Worm (Caenorhabditis elegans): ENCODE measurements around the gene fbxc-48.

fbxc-48 gene

DNA sequence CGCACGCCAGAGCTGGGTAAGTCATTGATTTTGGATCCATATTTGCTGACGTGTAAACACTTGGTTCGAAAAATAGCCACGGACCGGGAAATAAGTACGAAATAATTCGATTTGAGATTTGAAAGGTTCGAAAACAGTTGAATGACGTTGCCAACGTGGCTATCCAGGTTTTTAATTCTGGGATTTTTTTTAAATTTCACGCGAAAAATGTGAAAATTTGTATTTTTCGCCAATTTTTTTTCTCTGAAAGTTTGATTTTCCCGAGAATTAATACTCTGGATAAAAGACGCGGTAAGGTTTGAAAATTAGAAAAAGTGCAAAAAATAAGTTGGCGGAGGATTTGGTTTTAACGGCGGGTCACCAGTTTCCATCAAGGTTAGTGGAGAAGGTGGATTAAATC is at the start of gene fbxc-48:
TSS of gene fbxc-48 (minus strand) at position 101 of the 400 bp plus-strand sequence.
- TF ChIP-seq daf-12 (tag; optimal IDR thresholded peaks at IDR 0.05) = no peak
- TF ChIP-seq mdl-1 (tag; optimal IDR thresholded peaks at IDR 0.05) = no peak
- TF ChIP-seq nhr-12 (tag; optimal IDR thresholded peaks at IDR 0.05) = no peak
- TF ChIP-seq egl-5 (tag; optimal IDR thresholded peaks at IDR 0.05) = no peak
- TF ChIP-seq nhr-23 (tag; optimal IDR thresholded peaks at IDR 0.05) = no peak
- no peak for TF ChIP-seq pqm-1 (tag; optimal IDR thresholded peaks at IDR 0.05)
- TF ChIP-seq unc-62 (GFP tag; optimal IDR thresholded peaks at IDR 0.05) = no peak
- TF ChIP-seq nhr-237 (tag; optimal IDR thresholded peaks at IDR 0.05) = no peak
- TF ChIP-seq ceh-28 (tag; optimal IDR thresholded peaks at IDR 0.05) = no peak
- no peak for TF ChIP-seq ceh-16 (tag; optimal IDR thresholded peaks at IDR 0.05)
- TF ChIP-seq lsy-12 (tag; optimal IDR thresholded peaks at IDR 0.05) = no peak

ce11 chrII:788139-788538 is 47.4 kb upstream of the fbxc-48 start, which contains the start of gene F46F5.15:
F46F5.15 (plus strand) TSS chrII:788439.
- no peak for TF ChIP-seq elt-2 (tag; optimal IDR thresholded peaks at IDR 0.05)
- no peak for TF ChIP-seq ztf-4 (tag; optimal IDR thresholded peaks at IDR 0.05)
- no peak for TF ChIP-seq mdl-1 (tag; optimal IDR thresholded peaks at IDR 0.05)
- TF ChIP-seq lin-39 (tag; optimal IDR thresholded peaks at IDR 0.05) = no peak
- no peak for TF ChIP-seq ceh-9 (tag; optimal IDR thresholded peaks at IDR 0.05)
- no peak for TF ChIP-seq ama-1 (optimal IDR thresholded peaks at IDR 0.05)
- TF ChIP-seq snpc-4 (tag; optimal IDR thresholded peaks at IDR 0.05) = no peak
- TF ChIP-seq fos-1 (tag; optimal IDR thresholded peaks at IDR 0.05) = no peak
- no peak for TF ChIP-seq zag-1 (tag; optimal IDR thresholded peaks at IDR 0.05)
- TF ChIP-seq mml-1 (tag; optimal IDR thresholded peaks at IDR 0.05) = no peak
- TF ChIP-seq ZK546.5 (tag; optimal IDR thresholded peaks at IDR 0.05) = no peak
- TF ChIP-seq lin-15B (tag; optimal IDR thresholded peaks at IDR 0.05) = no peak
- TF ChIP-seq nhr-12 (tag; optimal IDR thresholded peaks at IDR 0.05) = no peak

ce11 chrII:786938-787337 is 46.2 kb upstream of the fbxc-48 start, which contains the start of gene F46F5.16:
F46F5.16 (plus strand) TSS chrII:787238.
- no peak for TF ChIP-seq eor-1 (tag; optimal IDR thresholded peaks at IDR 0.05)
- no peak for TF ChIP-seq ceh-82 (tag; optimal IDR thresholded peaks at IDR 0.05)
- TF ChIP-seq ZK546.5 (tag; optimal IDR thresholded peaks at IDR 0.05) = no peak
- no peak for TF ChIP-seq nhr-25 (tag; optimal IDR thresholded peaks at IDR 0.05)
- no peak for TF ChIP-seq nfya-1 (tag; optimal IDR thresholded peaks at IDR 0.05; ENCODE audit: insufficient read depth)
- no peak for TF ChIP-seq lin-15B (tag; optimal IDR thresholded peaks at IDR 0.05)
- TF ChIP-seq egl-27 (tag; optimal IDR thresholded peaks at IDR 0.05) = no peak
- TF ChIP-seq mml-1 (tag; optimal IDR thresholded peaks at IDR 0.05) = no peak
- no peak for TF ChIP-seq unc-62 (GFP tag; optimal IDR thresholded peaks at IDR 0.05)
- TF ChIP-seq nhr-76 (tag; optimal IDR thresholded peaks at IDR 0.05) = no peak
- no peak for TF ChIP-seq pqm-1 (tag; optimal IDR thresholded peaks at IDR 0.05)
- no peak for TF ChIP-seq elt-1 (tag; optimal IDR thresholded peaks at IDR 0.05)
- no peak for TF ChIP-seq ceh-9 (tag; optimal IDR thresholded peaks at IDR 0.05)
- TF ChIP-seq ceh-28 (tag; optimal IDR thresholded peaks at IDR 0.05) = no peak
- no peak for TF ChIP-seq fkh-10 (GFP tag; optimal IDR thresholded peaks at IDR 0.05)

DNA sequence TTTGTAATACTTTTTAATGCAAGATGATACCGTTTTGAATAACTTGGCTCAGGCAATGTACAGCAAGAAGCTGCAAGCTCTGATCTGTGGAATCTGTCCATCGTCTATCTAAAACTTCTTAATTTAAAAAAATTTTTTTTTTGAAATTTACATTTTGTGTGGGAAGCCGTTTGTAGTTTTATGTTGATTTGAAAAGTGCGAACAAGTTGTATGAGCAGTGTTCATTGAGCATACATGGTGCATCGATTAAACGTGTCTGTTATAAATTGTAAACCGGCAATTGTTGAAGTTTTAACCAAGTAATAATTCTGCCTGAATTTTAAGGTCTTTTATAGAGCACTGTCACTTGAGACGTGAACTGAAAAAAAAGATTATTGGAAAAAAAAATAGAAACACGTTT is 42.8 kb upstream of the fbxc-48 start, which contains the start of gene Y39F10A.6:
TSS of gene Y39F10A.6 (minus strand) at position 101 of the 400 bp plus-strand sequence.
- TF ChIP-seq lin-15B (tag; optimal IDR thresholded peaks at IDR 0.05) (no peak), mdl-1 (tag; optimal IDR thresholded peaks at IDR 0.05) (no peak), daf-12 (tag; optimal IDR thresholded peaks at IDR 0.05) (no peak), egl-27 (tag; optimal IDR thresholded peaks at IDR 0.05) (no peak), nhr-12 (tag; optimal IDR thresholded peaks at IDR 0.05) (no peak), unc-62 (GFP tag; optimal IDR thresholded peaks at IDR 0.05) (no peak), pha-4 (tag; optimal IDR thresholded peaks at IDR 0.05) (no peak), hmg-11 (tag; optimal IDR thresholded peaks at IDR 0.05) (no peak), ZK546.5 (tag; optimal IDR thresholded peaks at IDR 0.05) (no peak), elt-1 (tag; optimal IDR thresholded peaks at IDR 0.05) (no peak), ceh-82 (tag; optimal IDR thresholded peaks at IDR 0.05) (no peak), lsy-12 (tag; optimal IDR thresholded peaks at IDR 0.05) (no peak), nhr-77 (tag; optimal IDR thresholded peaks at IDR 0.05) (no peak), nfya-1 (tag; optimal IDR thresholded peaks at IDR 0.05; ENCODE audit: insufficient read depth) (no peak), ceh-16 (tag; optimal IDR thresholded peaks at IDR 0.05) (no peak)

- TF ChIP-seq ztf-4 (tag; optimal IDR thresholded peaks at IDR 0.05) (no peak), nhr-12 (tag; optimal IDR thresholded peaks at IDR 0.05) (no peak), egl-27 (tag; optimal IDR thresholded peaks at IDR 0.05) (no peak), fos-1 (tag; optimal IDR thresholded peaks at IDR 0.05) (no peak), lin-15B (tag; optimal IDR thresholded peaks at IDR 0.05) (no peak), zag-1 (tag; optimal IDR thresholded peaks at IDR 0.05) (no peak), ceh-28 (tag; optimal IDR thresholded peaks at IDR 0.05) (no peak), ceh-16 (tag; optimal IDR thresholded peaks at IDR 0.05) (no peak), nhr-76 (tag; optimal IDR thresholded peaks at IDR 0.05) (no peak), ceh-82 (tag; optimal IDR thresholded peaks at IDR 0.05) (no peak), fkh-10 (GFP tag; optimal IDR thresholded peaks at IDR 0.05) (no peak), skn-1 (tag; optimal IDR thresholded peaks at IDR 0.05) (no peak), nhr-23 (tag; optimal IDR thresholded peaks at IDR 0.05) (no peak), ZK546.5 (tag; optimal IDR thresholded peaks at IDR 0.05) (no peak), nfya-1 (tag; optimal IDR thresholded peaks at IDR 0.05; ENCODE audit: insufficient read depth) (no peak), ama-1 (optimal IDR thresholded peaks at IDR 0.05) (no peak)
These were observed 42.2 kb upstream of the fbxc-48 start, which contains the start of gene Y39F10A.3 for ce11 chrII:782903-783302. Y39F10A.3 (minus strand) TSS chrII:783003.

All from whole organism, L3 larva.